Fruit fly (Drosophila melanogaster) whole organism, embryonic: Measurements from ENCODE around the gene Sps2.

Experiments used
- Asciz ChIP-seq: fragments of 200-800 bp; sonication (Bioruptor generic); optimal IDR thresholded peaks from 2 replicates; lab custom pipeline; 2017; ENCODE audit warnings: missing biosample characterization, mild to moderate bottlenecking, missing genetic modification characterization, missing genetic modification reagents
- B-H1 ChIP-seq: fragments of 200-800 bp; sonication (Bioruptor generic); IDR thresholded peaks from 3 replicates; pipeline ENCODE4 v1.3.6; 2022; ENCODE audit warnings: missing biosample characterization, missing genetic modification characterization
- B-H2 ChIP-seq: fragments of 200-800 bp; sonication (Bioruptor generic); optimal IDR thresholded peaks from 2 replicates; lab custom pipeline; 2018; ENCODE audit warnings: missing biosample characterization, mild to moderate bottlenecking, missing genetic modification characterization
- BEAF-32 ChIP-seq: fragments of 200-800 bp; sonication (Bioruptor generic); optimal IDR thresholded peaks from 3 replicates; lab custom pipeline; 2017; ENCODE audit warnings: missing biosample characterization, missing genetic modification characterization, mild to moderate bottlenecking, moderate library complexity, missing genetic modification reagents
- BtbVII ChIP-seq: fragments of 200-800 bp; sonication (Bioruptor generic); optimal IDR thresholded peaks from 3 replicates; lab custom pipeline; 2017; ENCODE audit warnings: missing biosample characterization, mild to moderate bottlenecking, missing genetic modification characterization
- CG1024 ChIP-seq: fragments of 200-800 bp; sonication (Bioruptor generic); IDR thresholded peaks from 2 replicates; pipeline ENCODE4 v1.3.6; 2022; ENCODE audit warnings: missing biosample characterization, missing genetic modification characterization
- CG10274 ChIP-seq: fragments of 200-800 bp; sonication (Bioruptor generic); optimal IDR thresholded peaks from 3 replicates; lab custom pipeline; 2017; ENCODE audit warnings: missing biosample characterization, mild to moderate bottlenecking, missing genetic modification characterization
- CG10565 ChIP-seq: fragments of 200-800 bp; sonication (Bioruptor generic); optimal IDR thresholded peaks from 3 replicates; lab custom pipeline; 2016; ENCODE audit warnings: missing biosample characterization, mild to moderate bottlenecking, missing genetic modification characterization
- CG11247 ChIP-seq: fragments of 200-800 bp; sonication (Bioruptor generic); IDR thresholded peaks from 2 replicates; pipeline ENCODE4 v1.3.6; 2022; ENCODE audit warnings: missing biosample characterization, missing genetic modification characterization
- CG12104 ChIP-seq: fragments of 200-800 bp; sonication (Bioruptor generic); optimal IDR thresholded peaks from 3 replicates; lab custom pipeline; 2016; ENCODE audit warnings: missing biosample characterization, missing genetic modification characterization
- CG2199 ChIP-seq: fragments of 200-800 bp; sonication (Bioruptor generic); IDR thresholded peaks from 3 replicates; pipeline ENCODE4 v1.3.6; 2022; ENCODE audit warnings: missing biosample characterization, missing genetic modification characterization
- CG3847 ChIP-seq: fragments of 200-800 bp; sonication (Bioruptor generic); IDR thresholded peaks from 2 replicates; pipeline ENCODE4 v1.3.6; 2022; ENCODE audit warnings: missing biosample characterization, missing genetic modification characterization
- CG4360 ChIP-seq: fragments of 200-800 bp; sonication (Bioruptor generic); IDR thresholded peaks from 2 replicates; pipeline ENCODE4 v1.3.6; 2022; ENCODE audit warnings: missing biosample characterization, missing genetic modification characterization
- CG4424 ChIP-seq: fragments of 200-800 bp; sonication (Bioruptor generic); optimal IDR thresholded peaks from 3 replicates; lab custom pipeline; 2016; ENCODE audit warnings: missing biosample characterization, missing genetic modification characterization
- Dll ChIP-seq: fragments of 200-800 bp; sonication (Bioruptor generic); IDR thresholded peaks from 4 replicates; pipeline ENCODE4 v1.3.6; 2022; ENCODE audit warnings: missing biosample characterization, missing genetic modification characterization; ENCODE audit not compliant: partially characterized antibody
- Dref ChIP-seq: fragments of 200-800 bp; sonication (Bioruptor generic); IDR thresholded peaks from 2 replicates; pipeline ENCODE4 v1.3.6; 2022; ENCODE audit warnings: missing biosample characterization, missing genetic modification characterization
- HLH3B ChIP-seq: fragments of 200-800 bp; sonication (Bioruptor generic); IDR thresholded peaks from 2 replicates; pipeline ENCODE4 v1.3.6; 2022; ENCODE audit warnings: missing biosample characterization, missing genetic modification characterization
- HLHmδ ChIP-seq: fragments of 200-800 bp; sonication (Bioruptor generic); optimal IDR thresholded peaks from 2 replicates; lab custom pipeline; 2018; ENCODE audit warnings: missing biosample characterization, mild to moderate bottlenecking, missing genetic modification characterization, moderate library complexity
- HmgD ChIP-seq: fragments of 200-800 bp; sonication (Bioruptor generic); optimal IDR thresholded peaks from 3 replicates; lab custom pipeline; 2016; ENCODE audit warnings: missing biosample characterization, missing genetic modification characterization
- Hr3 ChIP-seq: fragments of 200-800 bp; sonication (Bioruptor generic); optimal IDR thresholded peaks from 3 replicates; lab custom pipeline; 2016; ENCODE audit warnings: missing biosample characterization, missing genetic modification characterization
- Lim3 ChIP-seq: fragments of 200-800 bp; sonication (Bioruptor generic); IDR thresholded peaks from 2 replicates; pipeline ENCODE4 v1.3.6; 2022; ENCODE audit warnings: missing biosample characterization, missing genetic modification characterization
- Meics ChIP-seq: fragments of 200-800 bp; sonication (Bioruptor generic); optimal IDR thresholded peaks from 2 replicates; lab custom pipeline; 2017; ENCODE audit warnings: missing biosample characterization, mild to moderate bottlenecking, missing genetic modification characterization
- NK7.1 ChIP-seq: fragments of 200-800 bp; sonication (Bioruptor generic); optimal IDR thresholded peaks from 3 replicates; lab custom pipeline; 2016; ENCODE audit warnings: missing biosample characterization, missing genetic modification characterization
- Oli ChIP-seq: fragments of 200-800 bp; sonication (Bioruptor generic); optimal IDR thresholded peaks from 2 replicates; lab custom pipeline; 2018; ENCODE audit warnings: missing biosample characterization, mild to moderate bottlenecking, missing genetic modification characterization, moderate library complexity
- Sox100B ChIP-seq: fragments of 200-800 bp; sonication (Bioruptor generic); optimal IDR thresholded peaks from 3 replicates; lab custom pipeline; 2018; ENCODE audit warnings: missing biosample characterization, mild to moderate bottlenecking, missing genetic modification characterization
- Sox102F ChIP-seq: fragments of 200-800 bp; sonication (Bioruptor generic); optimal IDR thresholded peaks from 2 replicates; lab custom pipeline; 2018; ENCODE audit warnings: missing biosample characterization, mild to moderate bottlenecking, missing genetic modification characterization, moderate library complexity
- Spps ChIP-seq: fragments of 200-800 bp; sonication (Bioruptor generic); optimal IDR thresholded peaks from 2 replicates; lab custom pipeline; 2018; ENCODE audit warnings: missing biosample characterization, mild to moderate bottlenecking, missing genetic modification characterization
- Ssrp ChIP-seq: fragments of 200-800 bp; sonication (Bioruptor generic); optimal IDR thresholded peaks from 2 replicates; lab custom pipeline; 2018; ENCODE audit warnings: missing biosample characterization, mild to moderate bottlenecking, missing genetic modification characterization, moderate library complexity
- ab ChIP-seq: fragments of 200-800 bp; sonication (Bioruptor generic); optimal IDR thresholded peaks from 2 replicates; lab custom pipeline; 2016; ENCODE audit warnings: missing biosample characterization, missing genetic modification characterization
- amos ChIP-seq: fragments of 200-800 bp; sonication (Bioruptor generic); IDR thresholded peaks from 2 replicates; pipeline ENCODE4 v1.3.6; 2022; ENCODE audit warnings: missing biosample characterization, missing genetic modification characterization; ENCODE audit not compliant: partially characterized antibody
- caup ChIP-seq: fragments of 200-800 bp; sonication (Bioruptor generic); optimal IDR thresholded peaks from 3 replicates; lab custom pipeline; 2017; ENCODE audit warnings: missing biosample characterization, mild to moderate bottlenecking, missing genetic modification characterization, moderate library complexity; ENCODE audit not compliant: severe bottlenecking
- cg ChIP-seq: fragments of 200-800 bp; sonication (Bioruptor generic); optimal IDR thresholded peaks from 3 replicates; lab custom pipeline; 2019; ENCODE audit warnings: missing biosample characterization, mild to moderate bottlenecking, missing genetic modification characterization, moderate library complexity
- disco-r ChIP-seq: fragments of 200-800 bp; sonication (Bioruptor generic); optimal IDR thresholded peaks from 2 replicates; lab custom pipeline; 2016; ENCODE audit warnings: missing biosample characterization, missing genetic modification characterization
- dpn ChIP-seq, 2 experiments: fragments of 200-800 bp; sonication (Bioruptor generic); optimal IDR thresholded peaks; 3 replicates each; lab custom pipeline; 2016; ENCODE audit warnings: missing biosample characterization in 2 of 2, missing genetic modification characterization in 2 of 2
- esg ChIP-seq: fragments of 200-800 bp; sonication (Bioruptor generic); conservative IDR thresholded peaks from 2 replicates; pipeline ENCODE4 v1.3.6; 2022; ENCODE audit warnings: missing biosample characterization, missing genetic modification characterization
- h ChIP-seq: fragments of >200 bp; optimal IDR thresholded peaks from 2 replicates; lab custom pipeline; 2017
- ind ChIP-seq: fragments of 200-800 bp; sonication (Bioruptor generic); optimal IDR thresholded peaks from 3 replicates; lab custom pipeline; 2016; ENCODE audit warnings: missing biosample characterization, missing genetic modification characterization
- kah ChIP-seq: fragments of 200-800 bp; sonication (Bioruptor generic); optimal IDR thresholded peaks from 2 replicates; lab custom pipeline; 2018; ENCODE audit warnings: missing biosample characterization, mild to moderate bottlenecking, missing genetic modification characterization
- lbe ChIP-seq: fragments of 200-800 bp; sonication (Bioruptor generic); optimal IDR thresholded peaks from 2 replicates; lab custom pipeline; 2016; ENCODE audit warnings: missing biosample characterization, mild to moderate bottlenecking, missing genetic modification characterization
- nom ChIP-seq: fragments of 200-800 bp; sonication (Bioruptor generic); optimal IDR thresholded peaks from 2 replicates; lab custom pipeline; 2017; ENCODE audit warnings: missing biosample characterization, missing genetic modification characterization, mild to moderate bottlenecking, moderate library complexity, missing genetic modification reagents
- oc ChIP-seq: fragments of 200-800 bp; sonication (Bioruptor generic); optimal IDR thresholded peaks from 2 replicates; lab custom pipeline; 2018; ENCODE audit warnings: missing biosample characterization, mild to moderate bottlenecking, missing genetic modification characterization, moderate library complexity
- pfk ChIP-seq: fragments of 200-800 bp; sonication (Bioruptor generic); optimal IDR thresholded peaks from 2 replicates; lab custom pipeline; 2018; ENCODE audit warnings: missing biosample characterization, mild to moderate bottlenecking, missing genetic modification characterization, moderate library complexity
- sd ChIP-seq: fragments of 200-800 bp; sonication (Bioruptor generic); optimal IDR thresholded peaks from 3 replicates; lab custom pipeline; 2018; ENCODE audit warnings: missing biosample characterization, mild to moderate bottlenecking, missing genetic modification characterization, moderate library complexity
- seq ChIP-seq: fragments of 200-800 bp; sonication (Bioruptor generic); IDR thresholded peaks from 2 replicates; pipeline ENCODE4 v1.3.6; 2022; ENCODE audit warnings: missing biosample characterization, missing genetic modification characterization
- sim ChIP-seq: fragments of 200-800 bp; sonication (Bioruptor generic); IDR thresholded peaks from 2 replicates; pipeline ENCODE4 v1.3.6; 2022; ENCODE audit warnings: missing biosample characterization, missing genetic modification characterization
- slp2 ChIP-seq: fragments of 200-800 bp; sonication (Bioruptor generic); optimal IDR thresholded peaks from 2 replicates; lab custom pipeline; 2016; ENCODE audit warnings: missing biosample characterization, missing genetic modification characterization
- tgo ChIP-seq: fragments of 200-800 bp; sonication (Bioruptor generic); IDR thresholded peaks from 3 replicates; pipeline ENCODE4 v1.3.6; 2022; ENCODE audit warnings: missing biosample characterization, missing genetic modification characterization
- twi ChIP-seq: fragments of 200-800 bp; optimal IDR thresholded peaks from 2 replicates; lab custom pipeline; 2019; ENCODE audit warnings: missing biosample characterization, mild to moderate bottlenecking, missing genetic modification characterization, moderate library complexity
- vfl ChIP-seq: fragments of 200-800 bp; sonication (Bioruptor generic); optimal IDR thresholded peaks from 2 replicates; lab custom pipeline; 2016; ENCODE audit warnings: missing biosample characterization, missing genetic modification characterization

The Sps2 gene

dm6 chr2L:10306518-10307260 is 35.7 kb upstream of the Sps2 start, which contains the start of the genes CG5390 and CG4968 (continued):
- TF ChIP-seq Lim3 (GFP tag; lab: Robert Waterston, UW) (no peak), Sox102F (GFP tag; lab: Kevin White, UChicago) (no peak), slp2 (GFP tag; lab: Kevin White, UChicago) (no peak), sim (GFP tag; lab: Robert Waterston, UW) (no peak), Spps (tag; lab: Kevin White, UChicago) (peak; percentile 44), esg (GFP tag; lab: Robert Waterston, UW) (peak; percentile 13; the same call in 1 of the 2 replicates), CG10565 (GFP tag; lab: Kevin White, UChicago) (no peak), Sox100B (peak; percentile 65), Dref (peak; percentile 86), Meics (GFP tag; lab: Kevin White, UChicago) (peak; percentile 78), HLH3B (GFP tag; lab: Robert Waterston, UW) (peak; percentile 45; the same call in 1 of the 2 replicates), CG4424 (GFP tag; lab: Kevin White, UChicago) (peak; percentile 57), pfk (peak; percentile 94), ab (GFP tag; lab: Kevin White, UChicago) (no peak), dpn (GFP tag; optimal IDR thresholded peaks at IDR 0.05; lab: Kevin White, UChicago) (peak; percentile 44 to 69), h (lab: Kevin White, UChicago) (no peak), caup (GFP tag; lab: Kevin White, UChicago) (peak; percentile 61), Ssrp (tag; lab: Kevin White, UChicago) (peak; percentile 49), ind (GFP tag; lab: Kevin White, UChicago) (peak; percentile 53), Oli (tag; lab: Kevin White, UChicago) (peak; percentile 53), NK7.1 (GFP tag; lab: Kevin White, UChicago) (no peak), CG10274 (GFP tag; lab: Kevin White, UChicago) (peak; percentile 10), twi (tag; lab: Kevin White, UChicago) (peak; percentile 43), B-H2 (GFP tag; lab: Kevin White, UChicago) (peak; percentile 71), kah (GFP tag; lab: Kevin White, UChicago) (no peak), oc (tag; lab: Kevin White, UChicago) (no peak), CG4360 (no peak), lbe (GFP tag; lab: Kevin White, UChicago) (peak; percentile 88), sd (tag; lab: Kevin White, UChicago) (peak; percentile 71), Dll (GFP tag; lab: Robert Waterston, UW) (peak; percentile 44; the same call in 1 of the 4 replicates), CG3847 (GFP tag; lab: Robert Waterston, UW) (peak; percentile 64), HLHmδ (GFP tag; lab: Kevin White, UChicago) (peak; percentile 40), amos (GFP tag; lab: Robert Waterston, UW) (no peak; the same call in 1 of the 2 replicates), CG1024 (peak; percentile 17; the same call in 1 of the 2 replicates), Hr3 (peak; percentile 52), CG2199 (GFP tag; lab: Robert Waterston, UW) (no peak), seq (GFP tag; lab: Robert Waterston, UW) (0 out of 2 replicates have a peak, but pooled peaks have one; percentile 34), BEAF-32 (GFP tag; lab: Kevin White, UChicago) (peak; percentile 60), tgo (GFP tag; lab: Robert Waterston, UW) (peak; percentile 45; the same call in 1 of the 3 replicates), cg (GFP tag; lab: Kevin White, UChicago) (peak; percentile 88), disco-r (peak; percentile 10), BtbVII (GFP tag; lab: Kevin White, UChicago) (peak; percentile 76), B-H1 (peak; percentile 34; the same call in 1 of the 3 replicates), CG12104 (GFP tag; lab: Kevin White, UChicago) (peak; percentile 39), CG11247 (GFP tag; lab: Robert Waterston, UW) (0 out of 2 replicates have a peak, but pooled peaks have one; percentile 34), nom (GFP tag; lab: Kevin White, UChicago) (peak; percentile 54), HmgD (no peak), vfl (peak; percentile 30), Asciz (GFP tag; lab: Kevin White, UChicago) (peak; percentile 52)
